Fruit fly (Drosophila melanogaster) whole organism, embryonic: ENCODE measurements around the gene CAH4.

Experiments used
- B-H1 ChIP-seq: fragments of 200-800 bp; sonication (Bioruptor generic); IDR thresholded peaks from 3 replicates; pipeline ENCODE4 v1.3.6; 2022; ENCODE audit warnings: missing biosample characterization, missing genetic modification characterization
- CG10959 ChIP-seq: fragments of 200-800 bp; sonication (Bioruptor generic); IDR thresholded peaks from 2 replicates; pipeline ENCODE4 v1.3.6; 2022; ENCODE audit warnings: missing biosample characterization, missing genetic modification characterization
- CG11456 ChIP-seq: fragments of 200-800 bp; sonication (Bioruptor generic); IDR thresholded peaks from 3 replicates; pipeline ENCODE4 v1.3.6; 2022; ENCODE audit warnings: missing biosample characterization, missing genetic modification characterization
- CG11696 ChIP-seq: fragments of 200-800 bp; sonication (Bioruptor generic); IDR thresholded peaks from 2 replicates; pipeline ENCODE4 v1.3.6; 2022; ENCODE audit warnings: missing biosample characterization, missing genetic modification characterization
- CG12659 ChIP-seq: fragments of 200-800 bp; sonication (Bioruptor generic); optimal IDR thresholded peaks from 3 replicates; lab custom pipeline; 2017; ENCODE audit warnings: mild to moderate bottlenecking, missing biosample characterization, missing genetic modification reagents, missing genetic modification characterization
- CG12769 ChIP-seq: fragments of 200-800 bp; sonication (Bioruptor generic); optimal IDR thresholded peaks from 2 replicates; lab custom pipeline; 2019; ENCODE audit warnings: missing biosample characterization, mild to moderate bottlenecking, missing genetic modification characterization, moderate library complexity
- CG15073 ChIP-seq: fragments of 200-800 bp; sonication (Bioruptor generic); optimal IDR thresholded peaks from 2 replicates; lab custom pipeline; 2016; ENCODE audit warnings: missing biosample characterization, missing genetic modification characterization
- CG17385 ChIP-seq: fragments of 200-800 bp; sonication (Bioruptor generic); optimal IDR thresholded peaks from 3 replicates; lab custom pipeline; 2018; ENCODE audit warnings: missing biosample characterization, mild to moderate bottlenecking, missing genetic modification characterization
- CG17568 ChIP-seq: fragments of 200-800 bp; sonication (Bioruptor generic); optimal IDR thresholded peaks from 2 replicates; lab custom pipeline; 2018; ENCODE audit warnings: missing biosample characterization, mild to moderate bottlenecking, missing genetic modification characterization, moderate library complexity
- CG31224 ChIP-seq: fragments of 200-800 bp; sonication (Bioruptor generic); IDR thresholded peaks from 2 replicates; pipeline ENCODE4 v1.3.6; 2022; ENCODE audit warnings: missing biosample characterization, missing genetic modification characterization
- CG3163 ChIP-seq: fragments of 200-800 bp; sonication (Bioruptor generic); optimal IDR thresholded peaks from 3 replicates; lab custom pipeline; 2016; ENCODE audit warnings: missing biosample characterization, missing genetic modification characterization
- CG33213 ChIP-seq: fragments of 200-800 bp; sonication (Bioruptor generic); optimal IDR thresholded peaks from 3 replicates; lab custom pipeline; 2016; ENCODE audit warnings: missing biosample characterization, missing genetic modification characterization
- CG3407 ChIP-seq: fragments of 200-800 bp; sonication (Bioruptor generic); optimal IDR thresholded peaks from 2 replicates; lab custom pipeline; 2018; ENCODE audit warnings: missing biosample characterization, mild to moderate bottlenecking, missing genetic modification characterization
- CG3838 ChIP-seq: fragments of 200-800 bp; sonication (Bioruptor generic); optimal IDR thresholded peaks from 3 replicates; lab custom pipeline; 2016; ENCODE audit warnings: missing biosample characterization, missing genetic modification characterization
- CG4617 ChIP-seq: fragments of 200-800 bp; sonication (Bioruptor generic); optimal IDR thresholded peaks from 3 replicates; lab custom pipeline; 2016; ENCODE audit warnings: missing biosample characterization, missing genetic modification characterization, borderline replicate concordance
- CG6813 ChIP-seq: fragments of 200-800 bp; sonication (Bioruptor generic); optimal IDR thresholded peaks from 2 replicates; lab custom pipeline; 2017; ENCODE audit warnings: missing biosample characterization, missing genetic modification characterization, mild to moderate bottlenecking, moderate library complexity, missing genetic modification reagents
- CG9727 ChIP-seq: fragments of 200-800 bp; sonication (Bioruptor generic); optimal IDR thresholded peaks from 3 replicates; lab custom pipeline; 2017; ENCODE audit warnings: missing biosample characterization, mild to moderate bottlenecking, missing genetic modification characterization
- D ChIP-seq, 2 experiments: fragments of 200-800 bp in 1 of 2; fragments of >200 bp in 1 of 2; sonication (Bioruptor generic) in 1 of 2; optimal IDR thresholded peaks; 2 replicates in 1 of 2; 3 replicates in 1 of 2; lab custom pipeline; 2017; ENCODE audit warnings: mild to moderate bottlenecking in 1 of 2, missing biosample characterization in 1 of 2, missing genetic modification characterization in 1 of 2, missing genetic modification reagents in 1 of 2
- Dp ChIP-seq: fragments of 200-800 bp; sonication (Bioruptor generic); optimal IDR thresholded peaks from 2 replicates; lab custom pipeline; 2018; ENCODE audit warnings: missing biosample characterization, mild to moderate bottlenecking, missing genetic modification characterization, moderate library complexity
- E2f1 ChIP-seq: fragments of 200-800 bp; sonication (Bioruptor generic); IDR thresholded peaks from 2 replicates; pipeline ENCODE4 v1.3.6; 2022; ENCODE audit warnings: missing biosample characterization, missing genetic modification characterization
- E2f2 ChIP-seq: fragments of 200-800 bp; sonication (Bioruptor generic); IDR thresholded peaks from 2 replicates; pipeline ENCODE4 v1.3.6; 2022; ENCODE audit warnings: missing biosample characterization, missing genetic modification characterization
- ERR ChIP-seq: fragments of 200-800 bp; sonication (Bioruptor generic); optimal IDR thresholded peaks from 2 replicates; lab custom pipeline; 2016; ENCODE audit warnings: missing biosample characterization, missing genetic modification characterization
- HmgZ ChIP-seq: fragments of 200-800 bp; sonication (Bioruptor generic); optimal IDR thresholded peaks from 2 replicates; lab custom pipeline; 2018; ENCODE audit warnings: missing biosample characterization, mild to moderate bottlenecking, missing genetic modification characterization
- Hmx ChIP-seq: fragments of 200-800 bp; sonication (Bioruptor generic); optimal IDR thresholded peaks from 2 replicates; lab custom pipeline; 2016; ENCODE audit warnings: missing biosample characterization, missing genetic modification characterization
- Med ChIP-seq: fragments of 200-800 bp; sonication (Bioruptor generic); peaks from one replicate; lab custom pipeline; 2016; ENCODE audit warnings: missing biosample characterization, missing genetic modification characterization, mild to moderate bottlenecking, inconsistent platforms, moderate library complexity
- NfI ChIP-seq: fragments of 200-800 bp; sonication (Bioruptor generic); optimal IDR thresholded peaks from 3 replicates; lab custom pipeline; 2018; ENCODE audit warnings: missing biosample characterization, mild to moderate bottlenecking, missing genetic modification characterization, moderate library complexity
- Scr ChIP-seq: fragments of 200-800 bp; sonication (Bioruptor generic); IDR thresholded peaks from 2 replicates; pipeline ENCODE4 v1.3.6; 2022; ENCODE audit warnings: missing biosample characterization, missing genetic modification characterization; ENCODE audit not compliant: partially characterized antibody
- Stat92E ChIP-seq, 3 experiments: fragments of >200 bp in 2 of 3; fragments of 200-800 bp in 1 of 3; sonication (Bioruptor generic) in 1 of 3; optimal IDR thresholded peaks; 2 replicates each; lab custom pipeline; 2017 to 2019; ENCODE audit warnings: missing biosample characterization in 3 of 3, missing genetic modification characterization in 3 of 3, mild to moderate bottlenecking in 1 of 3, moderate library complexity in 1 of 3
- bowl ChIP-seq: fragments of 200-800 bp; sonication (Bioruptor generic); IDR thresholded peaks from 2 replicates; pipeline ENCODE4 v1.3.6; 2022; ENCODE audit warnings: missing biosample characterization, missing genetic modification characterization
- br ChIP-seq: fragments of >200 bp; optimal IDR thresholded peaks from 2 replicates; lab custom pipeline; 2017
- dm ChIP-seq: fragments of 200-800 bp; sonication (Bioruptor generic); optimal IDR thresholded peaks from 3 replicates; lab custom pipeline; 2016; ENCODE audit warnings: missing biosample characterization, missing genetic modification characterization
- fd102C ChIP-seq: fragments of 200-800 bp; sonication (Bioruptor generic); optimal IDR thresholded peaks from 2 replicates; lab custom pipeline; 2018; ENCODE audit warnings: missing biosample characterization, mild to moderate bottlenecking, missing genetic modification characterization, moderate library complexity
- fru ChIP-seq: fragments of >200 bp; optimal IDR thresholded peaks from 2 replicates; lab custom pipeline; 2017
- grn ChIP-seq: fragments of 200-800 bp; sonication (Bioruptor generic); optimal IDR thresholded peaks from 3 replicates; lab custom pipeline; 2017; ENCODE audit warnings: missing biosample characterization, missing genetic modification characterization
- kay ChIP-seq: fragments of 200-800 bp; sonication (Bioruptor generic); optimal IDR thresholded peaks from 2 replicates; lab custom pipeline; 2016; ENCODE audit warnings: missing biosample characterization, missing genetic modification characterization
- nerfin-1 ChIP-seq: fragments of 200-800 bp; sonication (Bioruptor generic); optimal IDR thresholded peaks from 3 replicates; lab custom pipeline; 2019; ENCODE audit warnings: missing biosample characterization, mild to moderate bottlenecking, missing genetic modification characterization, moderate library complexity
- onecut ChIP-seq: fragments of 200-800 bp; sonication (Bioruptor generic); IDR thresholded peaks from 2 replicates; pipeline ENCODE4 v1.3.6; 2022; ENCODE audit warnings: missing biosample characterization, missing genetic modification characterization
- pan ChIP-seq, 4 experiments: fragments of >200 bp in 3 of 4; fragments of 200-800 bp in 1 of 4; sonication (Bioruptor generic) in 1 of 4; optimal IDR thresholded peaks in 3 of 4; IDR thresholded peaks in 1 of 4; 2 replicates each; pipeline versions ENCODE4 v1.3.6 to Lab custom; 2017 to 2022; ENCODE audit warnings: missing biosample characterization in 2 of 4, missing genetic modification characterization in 2 of 4, mixed read lengths in 1 of 4
- sens ChIP-seq: fragments of 200-800 bp; sonication (Bioruptor generic); peaks from one replicate; lab custom pipeline; 2016; ENCODE audit warnings: missing biosample characterization, missing genetic modification characterization
- sisA ChIP-seq: fragments of 200-800 bp; sonication (Bioruptor generic); IDR thresholded peaks from 2 replicates; pipeline ENCODE4 v1.3.6; 2022; ENCODE audit warnings: missing biosample characterization, missing genetic modification characterization
- twi ChIP-seq: fragments of 200-800 bp; optimal IDR thresholded peaks from 2 replicates; lab custom pipeline; 2019; ENCODE audit warnings: missing biosample characterization, mild to moderate bottlenecking, missing genetic modification characterization, moderate library complexity
- usp ChIP-seq: fragments of >200 bp; optimal IDR thresholded peaks from 2 replicates; lab custom pipeline; 2017; ENCODE audit warnings: missing biosample characterization, missing genetic modification characterization
- yki ChIP-seq: fragments of >200 bp; optimal IDR thresholded peaks from 3 replicates; lab custom pipeline; 2018

CAH4 gene

dm6 chr3R:24828234-24828633 is 29.1 kb downstream of the CAH4 start, which contains the start of gene RabX4 (continued):
- TF ChIP-seq CG12769 (no peak), Dp (GFP tag; lab: Kevin White, UChicago) (peak; percentile 48), E2f2 (GFP tag; lab: Robert Waterston, UW) (peak; percentile 59), CG6813 (no peak), br (lab: Kevin White, UChicago) (no peak), ERR (GFP tag; lab: Kevin White, UChicago) (no peak), yki (no peak), fru (no peak), onecut (GFP tag; lab: Robert Waterston, UW) (peak; percentile 100), dm (no peak), CG9727 (GFP tag; lab: Kevin White, UChicago) (no peak), CG3407 (GFP tag; lab: Kevin White, UChicago) (no peak), Hmx (GFP tag; lab: Kevin White, UChicago) (no peak), E2f1 (no peak), usp (no peak), nerfin-1 (tag; lab: Kevin White, UChicago) (peak; percentile 30), CG11696 (GFP tag; lab: Robert Waterston, UW) (no peak), CG33213 (no peak), sens (peak; percentile 70), NfI (GFP tag; lab: Kevin White, UChicago) (no peak), kay (GFP tag; lab: Kevin White, UChicago) (no peak), CG12659 (GFP tag; lab: Kevin White, UChicago) (no peak), Scr (GFP tag; lab: Robert Waterston, UW) (no peak), fd102C (GFP tag; lab: Kevin White, UChicago) (no peak), CG4617 (GFP tag; lab: Kevin White, UChicago) (no peak), CG17385 (GFP tag; lab: Kevin White, UChicago) (no peak), B-H1 (no peak), Stat92E (GFP tag; optimal IDR thresholded peaks at IDR 0.05; lab: Kevin White, UChicago) (no peak), D (optimal IDR thresholded peaks at IDR 0.05; lab: Kevin White, UChicago) (no peak), D (GFP tag; optimal IDR thresholded peaks at IDR 0.05; lab: Kevin White, UChicago) (no peak), bowl (no peak), Med (GFP tag; lab: Kevin White, UChicago) (peak; percentile 53), CG31224 (no peak), twi (tag; lab: Kevin White, UChicago) (no peak), CG11456 (GFP tag; lab: Robert Waterston, UW) (no peak)

dm6 chr3R:24825548-24825947 is 31.8 kb downstream of the CAH4 start, which contains the start of gene niki:
TSS of gene niki (minus strand) at chr3R:24825648.
- TF ChIP-seq pan (optimal IDR thresholded peaks at IDR 0.05; lab: Kevin White, UChicago) (no peak), pan (GFP tag; optimal IDR thresholded peaks at IDR 0.05 in 1 of 2, IDR thresholded peaks at IDR 0.05 in 1 of 2) (no peak), CG15073 (GFP tag; lab: Kevin White, UChicago) (no peak), CG12659 (GFP tag; lab: Kevin White, UChicago) (no peak), Dp (GFP tag; lab: Kevin White, UChicago) (no peak), CG10959 (no peak), CG3163 (GFP tag; lab: Kevin White, UChicago) (no peak), sisA (GFP tag; lab: Robert Waterston, UW) (no peak), CG17568 (GFP tag; lab: Kevin White, UChicago) (no peak), HmgZ (no peak), grn (no peak), CG3838 (GFP tag; lab: Kevin White, UChicago) (no peak)
- TF ChIP-seq, all 482 proteins: peak for 0
